Fruit fly (Drosophila melanogaster): ENCODE results near the gene CG42271.

The CG42271 gene

DNA sequence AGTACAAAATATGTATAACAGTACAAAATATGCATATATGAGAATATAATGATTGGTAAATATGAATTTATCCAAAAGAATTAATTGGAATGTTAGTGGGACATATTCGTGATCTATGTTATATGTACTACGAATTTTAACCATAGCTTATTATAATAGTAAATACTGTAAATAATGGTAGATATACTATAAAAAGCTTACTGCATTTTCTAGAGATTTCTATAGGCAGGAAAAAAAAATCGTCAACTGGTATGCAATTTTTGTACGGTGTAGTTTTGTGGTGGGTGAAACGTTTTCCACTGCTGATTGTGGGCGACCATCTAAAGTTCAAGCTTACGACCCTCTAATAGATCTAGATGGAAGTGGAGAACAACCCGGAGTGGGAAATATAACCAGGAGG, 17.0 kb downstream of the CG42271 start:
- TF ChIP-seq dmrt93B (GFP tag; optimal IDR thresholded peaks at IDR 0.05) (no peak), woc (GFP tag; optimal IDR thresholded peaks at IDR 0.05) (no peak), dsf (GFP tag; optimal IDR thresholded peaks at IDR 0.05; ENCODE audit: borderline replicate concordance) (no peak), jim (GFP tag; optimal IDR thresholded peaks at IDR 0.05) (no peak), HLH106 (tag; optimal IDR thresholded peaks at IDR 0.05) (no peak), CrebA (GFP tag; optimal IDR thresholded peaks at IDR 0.05; ENCODE audit: borderline replicate concordance) (no peak), Jra (GFP tag; optimal IDR thresholded peaks at IDR 0.05) (no peak), GATAd (GFP tag; optimal IDR thresholded peaks at IDR 0.05) (no peak), Dif (GFP tag; optimal IDR thresholded peaks at IDR 0.05; ENCODE audit: partially characterized antibody) (no peak), pan (optimal IDR thresholded peaks at IDR 0.05) (no peak), foxo (GFP tag; optimal IDR thresholded peaks at IDR 0.05) (no peak), N (GFP tag; optimal IDR thresholded peaks at IDR 0.05) (no peak), brk (GFP tag; optimal IDR thresholded peaks at IDR 0.05) (no peak), Hnf4 (GFP tag; optimal IDR thresholded peaks at IDR 0.05) (no peak), lola (GFP tag; optimal IDR thresholded peaks at IDR 0.05) (no peak)

dm6 chrX:14215834-14216233, 18.0 kb downstream of the CG42271 start:
- TF ChIP-seq Rel (GFP tag; optimal IDR thresholded peaks at IDR 0.05) = no peak
- TF ChIP-seq Rel (tag; optimal IDR thresholded peaks at IDR 0.05) = peak; percentile 36
- peak; percentile 2 for TF ChIP-seq Sp1 (GFP tag; optimal IDR thresholded peaks at IDR 0.05)
- peak; percentile 8 for TF ChIP-seq h (GFP tag; optimal IDR thresholded peaks at IDR 0.05)
- no peak for TF ChIP-seq dl (GFP tag; optimal IDR thresholded peaks at IDR 0.05; ENCODE audit: insufficient read depth in 1 of 2, partially characterized antibody in 2 of 2)
- no peak for TF ChIP-seq N (GFP tag; optimal IDR thresholded peaks at IDR 0.05)
- TF ChIP-seq HLH106 (tag; optimal IDR thresholded peaks at IDR 0.05) = peak; percentile 44
- peak; percentile 9 for TF ChIP-seq fru (GFP tag; optimal IDR thresholded peaks at IDR 0.05)
- TF ChIP-seq Hnf4 (GFP tag; optimal IDR thresholded peaks at IDR 0.05) = no peak
- no peak for TF ChIP-seq pan (optimal IDR thresholded peaks at IDR 0.05)
- TF ChIP-seq OdsH (GFP tag; optimal IDR thresholded peaks at IDR 0.05) = peak; percentile 0
- TF ChIP-seq psq (GFP tag; optimal IDR thresholded peaks at IDR 0.05) = peak; percentile 7
- TF ChIP-seq GATAd (GFP tag; optimal IDR thresholded peaks at IDR 0.05) = no peak

DNA sequence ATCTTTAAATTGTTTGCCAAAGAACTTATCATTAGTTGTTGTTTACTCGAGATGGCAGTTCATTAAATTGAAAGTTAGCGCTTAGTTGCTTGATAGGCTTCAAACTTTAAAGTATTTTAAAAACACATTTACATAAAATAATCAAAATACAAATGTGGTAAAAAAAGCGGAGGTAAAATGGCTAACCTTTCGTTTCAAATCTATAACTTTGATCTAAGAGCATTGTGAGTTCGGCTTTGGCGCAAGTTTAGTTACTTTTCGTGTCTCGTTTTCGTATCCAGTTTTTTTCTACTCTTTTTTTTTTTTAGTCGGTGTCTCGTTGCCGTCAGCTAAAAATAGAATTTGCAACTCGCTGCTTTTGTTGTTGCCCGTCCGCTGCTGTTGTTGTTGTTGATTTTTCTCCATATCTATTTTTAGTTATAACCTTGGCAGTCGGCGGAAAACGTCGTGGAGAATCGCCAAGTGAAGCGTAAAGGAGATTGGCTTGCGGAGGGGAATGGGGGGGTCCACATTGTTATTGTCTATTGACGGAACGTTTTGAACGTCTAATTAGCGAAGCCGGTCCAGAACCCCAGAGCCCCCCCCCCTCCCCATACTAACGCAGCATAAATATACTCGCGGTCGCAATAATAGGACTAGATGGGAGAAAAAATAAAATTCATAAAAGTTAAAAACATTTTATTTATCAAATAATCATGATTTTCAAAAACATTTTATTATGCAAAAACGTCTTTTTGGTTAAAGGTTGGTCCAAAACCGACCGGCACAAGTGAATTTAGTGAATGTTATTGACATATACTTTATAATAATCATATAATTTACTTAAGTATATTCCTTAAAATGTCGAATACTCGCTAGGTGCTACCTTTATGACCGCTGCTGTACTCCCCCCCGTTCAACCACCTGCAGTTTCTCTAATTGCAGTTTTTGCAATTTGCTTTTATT, 19.1 kb downstream of the CG42271 start:
- TF ChIP-seq rgr (GFP tag; optimal IDR thresholded peaks at IDR 0.05) (peak; percentile 41), fru (GFP tag; optimal IDR thresholded peaks at IDR 0.05) (no peak), lola (GFP tag; optimal IDR thresholded peaks at IDR 0.05) (no peak), Rel (GFP tag; optimal IDR thresholded peaks at IDR 0.05) (no peak), Rel (tag; optimal IDR thresholded peaks at IDR 0.05) (no peak), Dif (GFP tag; optimal IDR thresholded peaks at IDR 0.05; ENCODE audit: partially characterized antibody) (no peak), CG9705 (GFP tag; optimal IDR thresholded peaks at IDR 0.05) (no peak), Hr83 (GFP tag; optimal IDR thresholded peaks at IDR 0.05; ENCODE audit: poor library complexity, severe bottlenecking) (no peak), Myc (optimal IDR thresholded peaks at IDR 0.05) (no peak), dmrt93B (GFP tag; optimal IDR thresholded peaks at IDR 0.05) (peak; percentile 26), OdsH (GFP tag; optimal IDR thresholded peaks at IDR 0.05) (no peak), Vsx2 (GFP tag; optimal IDR thresholded peaks at IDR 0.05; ENCODE audit: partially characterized antibody) (no peak), jim (GFP tag; optimal IDR thresholded peaks at IDR 0.05) (no peak), HLH106 (tag; optimal IDR thresholded peaks at IDR 0.05) (peak; percentile 61), h (GFP tag; optimal IDR thresholded peaks at IDR 0.05) (peak; percentile 9), foxo (GFP tag; optimal IDR thresholded peaks at IDR 0.05) (peak in 1 of 2 experiments; percentile 33), Sp1 (GFP tag; optimal IDR thresholded peaks at IDR 0.05) (peak; percentile 53), Hnf4 (GFP tag; optimal IDR thresholded peaks at IDR 0.05) (no peak), CG32264 (GFP tag; optimal IDR thresholded peaks at IDR 0.05) (no peak), dsf (GFP tag; optimal IDR thresholded peaks at IDR 0.05; ENCODE audit: borderline replicate concordance) (no peak), tai (GFP tag; optimal IDR thresholded peaks at IDR 0.05) (peak; percentile 15)

DNA sequence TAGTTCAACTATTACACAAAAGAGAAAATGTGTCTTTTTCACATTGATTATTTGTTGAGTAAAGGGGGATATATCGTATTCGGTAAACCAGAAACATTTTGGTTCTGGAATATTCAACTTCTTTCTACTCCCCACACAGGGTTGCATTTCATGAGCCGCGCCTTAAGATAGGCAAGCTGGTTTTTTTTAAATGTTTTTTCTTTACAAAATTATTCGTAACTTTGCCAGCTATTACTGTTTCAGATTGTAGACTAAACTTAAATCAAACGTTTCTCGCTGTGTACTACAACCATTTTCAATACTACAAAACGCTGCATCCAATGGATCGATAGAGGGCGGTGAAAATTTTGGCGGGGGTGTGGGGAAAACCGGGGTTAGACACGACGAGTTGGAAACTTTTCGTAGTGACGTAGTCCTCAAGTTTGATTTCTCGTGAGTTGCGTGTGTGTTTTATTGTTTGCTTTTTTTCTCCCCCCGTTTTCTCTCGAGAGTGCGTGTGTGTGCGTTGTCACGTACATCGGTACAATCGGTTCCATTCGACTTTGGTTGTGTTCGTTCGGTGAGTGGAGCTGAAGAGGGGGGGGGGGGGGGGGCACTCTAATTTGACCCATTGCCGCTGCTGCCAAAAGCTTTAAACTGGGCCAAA, 20.2 kb downstream of the CG42271 start:
- TF ChIP-seq dl (GFP tag; optimal IDR thresholded peaks at IDR 0.05; ENCODE audit: insufficient read depth in 1 of 2, partially characterized antibody in 2 of 2) = no peak
- TF ChIP-seq Dfd (GFP tag; optimal IDR thresholded peaks at IDR 0.05) = peak; percentile 81
